Worm (Caenorhabditis elegans) whole organism, L2 larva: ENCODE data around the gene F54F7.8.

Experiments used
- C34F6.9 ChIP-seq: fragments of 150-350 bp; optimal IDR thresholded peaks from 2 replicates; lab custom pipeline; 2014; ENCODE audit warnings: missing biosample characterization, missing genetic modification characterization
- F13H6.1 ChIP-seq: sonication (generic microtip); optimal IDR thresholded peaks from 2 replicates; lab custom pipeline; 2016; ENCODE audit warnings: missing genetic modification characterization, missing compliant biosample characterization
- R02D3.7 ChIP-seq: fragments of 150-350 bp; optimal IDR thresholded peaks from 2 replicates; lab custom pipeline; 2014; ENCODE audit warnings: missing biosample characterization, missing genetic modification characterization
- Y55F3AM.14 ChIP-seq: fragments of 200-800 bp; sonication (Bioruptor generic); optimal IDR thresholded peaks from 2 replicates; lab custom pipeline; 2018; ENCODE audit warnings: mild to moderate bottlenecking, missing genetic modification characterization, missing compliant biosample characterization
- ZK546.5 ChIP-seq: sonication (generic microtip); optimal IDR thresholded peaks from 2 replicates; lab custom pipeline; 2017; ENCODE audit warnings: missing biosample characterization, missing genetic modification characterization
- alr-1 ChIP-seq: fragments of 150-350 bp; optimal IDR thresholded peaks from 2 replicates; lab custom pipeline; 2014; ENCODE audit warnings: missing biosample characterization, missing genetic modification characterization
- blmp-1 ChIP-seq: sonication (generic microtip); optimal IDR thresholded peaks from 2 replicates; lab custom pipeline; 2017; ENCODE audit warnings: missing genetic modification characterization, mild to moderate bottlenecking, missing compliant biosample characterization, antibody characterized with exemption, moderate library complexity; ENCODE audit not compliant: insufficient read depth
- ceh-16 ChIP-seq: fragments of 150-350 bp; optimal IDR thresholded peaks from 2 replicates; lab custom pipeline; 2014; ENCODE audit warnings: missing biosample characterization, missing genetic modification characterization
- ceh-82 ChIP-seq: fragments of 150-350 bp; optimal IDR thresholded peaks from 2 replicates; lab custom pipeline; 2014; ENCODE audit warnings: missing biosample characterization, missing genetic modification characterization
- crh-2 ChIP-seq: sonication (generic microtip); optimal IDR thresholded peaks from 2 replicates; lab custom pipeline; 2017; ENCODE audit warnings: missing biosample characterization, missing genetic modification characterization
- egl-27 ChIP-seq: sonication (generic microtip); optimal IDR thresholded peaks from 3 replicates; lab custom pipeline; 2017; ENCODE audit warnings: missing biosample characterization, missing genetic modification reagents, missing genetic modification characterization
- elt-1 ChIP-seq: fragments of 150-350 bp; optimal IDR thresholded peaks from 2 replicates; lab custom pipeline; 2014; ENCODE audit warnings: missing biosample characterization, missing genetic modification characterization
- gmeb-1 ChIP-seq: fragments of 150-350 bp; optimal IDR thresholded peaks from 2 replicates; lab custom pipeline; 2014; ENCODE audit warnings: missing biosample characterization, missing genetic modification characterization
- lin-39 ChIP-seq: fragments of 150-350 bp; optimal IDR thresholded peaks from 2 replicates; lab custom pipeline; 2014; ENCODE audit warnings: missing biosample characterization, missing genetic modification reagents, missing genetic modification characterization
- lsy-2 ChIP-seq, 2 experiments: fragments of 150-350 bp in 1 of 2; sonication (generic microtip) in 1 of 2; optimal IDR thresholded peaks; 2 replicates each; lab custom pipeline; 2014 to 2017; ENCODE audit warnings: missing biosample characterization in 2 of 2, missing genetic modification characterization in 2 of 2
- mab-5 ChIP-seq: fragments of 150-350 bp; optimal IDR thresholded peaks from 2 replicates; lab custom pipeline; 2014; ENCODE audit warnings: missing biosample characterization, missing genetic modification characterization
- mbf-1 ChIP-seq: sonication (generic microtip); optimal IDR thresholded peaks from 2 replicates; lab custom pipeline; 2017; ENCODE audit warnings: missing biosample characterization, missing genetic modification characterization
- nhr-12 ChIP-seq: fragments of 150-350 bp; optimal IDR thresholded peaks from 2 replicates; lab custom pipeline; 2014; ENCODE audit warnings: missing biosample characterization, missing genetic modification characterization
- nhr-129 ChIP-seq: fragments of 150-350 bp; optimal IDR thresholded peaks from 2 replicates; lab custom pipeline; 2014; ENCODE audit warnings: missing biosample characterization, missing genetic modification characterization
- nhr-237 ChIP-seq: fragments of 150-350 bp; optimal IDR thresholded peaks from 2 replicates; lab custom pipeline; 2014; ENCODE audit warnings: missing biosample characterization, missing genetic modification characterization
- nhr-6 ChIP-seq: fragments of 150-350 bp; optimal IDR thresholded peaks from 2 replicates; lab custom pipeline; 2014; ENCODE audit warnings: missing biosample characterization, missing genetic modification characterization
- peb-1 ChIP-seq: fragments of 150-350 bp; optimal IDR thresholded peaks from 2 replicates; lab custom pipeline; 2014; ENCODE audit warnings: missing biosample characterization, missing genetic modification characterization
- skn-1 ChIP-seq: sonication (generic microtip); optimal IDR thresholded peaks from 2 replicates; lab custom pipeline; 2017; ENCODE audit warnings: missing biosample characterization, missing genetic modification characterization
- sma-3 ChIP-seq: sonication (generic microtip); optimal IDR thresholded peaks from 2 replicates; lab custom pipeline; 2016; ENCODE audit warnings: missing genetic modification reagents, missing genetic modification characterization, missing compliant biosample characterization
- sma-9 ChIP-seq, 2 experiments: fragments of 150-350 bp in 1 of 2; sonication (generic microtip) in 1 of 2; optimal IDR thresholded peaks; 2 replicates each; lab custom pipeline; 2014 to 2016; ENCODE audit warnings: missing genetic modification characterization in 2 of 2, mild to moderate bottlenecking in 1 of 2, missing biosample characterization in 1 of 2, missing compliant biosample characterization in 1 of 2, missing genetic modification reagents in 1 of 2, moderate library complexity in 1 of 2
- snpc-4 ChIP-seq: fragments of 150-350 bp; optimal IDR thresholded peaks from 2 replicates; lab custom pipeline; 2014; ENCODE audit warnings: missing biosample characterization, missing genetic modification characterization
- unc-39 ChIP-seq: fragments of 150-350 bp; optimal IDR thresholded peaks from 2 replicates; lab custom pipeline; 2014; ENCODE audit warnings: missing biosample characterization, missing genetic modification characterization
- unc-62 ChIP-seq: fragments of 150-350 bp; optimal IDR thresholded peaks from 2 replicates; lab custom pipeline; 2014; ENCODE audit warnings: missing biosample characterization, missing genetic modification reagents, missing genetic modification characterization
- ztf-1 ChIP-seq: fragments of 200-800 bp; sonication (Bioruptor generic); conservative IDR thresholded peaks from 2 replicates; pipeline ENCODE4 v1.3.6; 2022; ENCODE audit warnings: missing genetic modification characterization, missing compliant biosample characterization
- ztf-11 ChIP-seq: sonication (generic microtip); optimal IDR thresholded peaks from 2 replicates; lab custom pipeline; 2017; ENCODE audit warnings: missing biosample characterization, missing genetic modification characterization
- ztf-4 ChIP-seq: fragments of 150-350 bp; optimal IDR thresholded peaks from 2 replicates; lab custom pipeline; 2014; ENCODE audit warnings: missing biosample characterization, missing genetic modification characterization

Gene F54F7.8

ce11 chrX:11818711-11819110 is 36.1 kb downstream of the F54F7.8 start:
- TF ChIP-seq sma-9 (GFP tag; optimal IDR thresholded peaks at IDR 0.05; lab: Kevin White, UChicago) (no peak), sma-9 (tag; optimal IDR thresholded peaks at IDR 0.05; lab: Kevin White, UChicago) (no peak), ceh-82 (no peak), unc-62 (GFP tag; lab: Kevin White, UChicago) (no peak), F13H6.1 (tag; lab: Kevin White, UChicago) (peak; percentile 76), nhr-129 (peak; percentile 47), C34F6.9 (tag; lab: Kevin White, UChicago) (peak; percentile 28)
- TF ChIP-seq, all 48 proteins: peak for 3

- TF ChIP-seq elt-1 (tag; lab: Kevin White, UChicago): no peak
- no peak for TF ChIP-seq R02D3.7
- TF ChIP-seq C34F6.9 (tag; lab: Kevin White, UChicago): no peak
- TF ChIP-seq sma-3 (GFP tag; lab: Kevin White, UChicago): no peak
- TF ChIP-seq alr-1: no peak
- TF ChIP-seq unc-62 (GFP tag; lab: Kevin White, UChicago): no peak
- no peak for TF ChIP-seq skn-1 (tag; lab: Kevin White, UChicago)
- TF ChIP-seq peb-1: no peak
- TF ChIP-seq ceh-16 (tag; lab: Kevin White, UChicago): no peak
- no peak for TF ChIP-seq ztf-4 (tag; lab: Kevin White, UChicago)
- no peak for TF ChIP-seq lsy-2 (tag; optimal IDR thresholded peaks at IDR 0.05; lab: Kevin White, UChicago)
- TF ChIP-seq ztf-1 (GFP tag; lab: Robert Waterston, UW): no peak
- no peak for TF ChIP-seq nhr-12 (tag; lab: Kevin White, UChicago)
- TF ChIP-seq lin-39: no peak
- no peak for TF ChIP-seq gmeb-1
- TF ChIP-seq nhr-237 (tag; lab: Kevin White, UChicago): no peak
- TF ChIP-seq ZK546.5 (tag; lab: Kevin White, UChicago): no peak
- TF ChIP-seq mab-5 (tag; lab: Kevin White, UChicago): no peak
- TF ChIP-seq, all 48 proteins: peak for 0
These were observed 38.0 kb downstream of the F54F7.8 start for ce11 chrX:11816825-11817224.

- no peak for TF ChIP-seq blmp-1 (tag; lab: Kevin White, UChicago)
These were observed 40.1 kb downstream of the F54F7.8 start, which contains the start of gene C34E11.2 for ce11 chrX:11814667-11815066. Gene C34E11.2, minus strand, starts transcription at chrX:11814750.

- TF ChIP-seq ztf-11 (tag; lab: Kevin White, UChicago) (no peak), unc-39 (no peak), egl-27 (tag; lab: Kevin White, UChicago) (no peak), ZK546.5 (tag; lab: Kevin White, UChicago) (no peak), R02D3.7 (no peak), elt-1 (tag; lab: Kevin White, UChicago) (no peak), nhr-12 (tag; lab: Kevin White, UChicago) (no peak), ceh-82 (no peak)
- TF ChIP-seq, all 48 proteins: peak for 0
These were observed 48.5 kb downstream of the F54F7.8 start for ce11 chrX:11806175-11806853.

- TF ChIP-seq Y55F3AM.14 (GFP tag; lab: Kevin White, UChicago): no peak
- TF ChIP-seq sma-9 (GFP tag; optimal IDR thresholded peaks at IDR 0.05; lab: Kevin White, UChicago): no peak
- no peak for TF ChIP-seq sma-9 (tag; optimal IDR thresholded peaks at IDR 0.05; lab: Kevin White, UChicago)
- TF ChIP-seq ceh-82: no peak
- TF ChIP-seq snpc-4 (tag; lab: Kevin White, UChicago): no peak
- no peak for TF ChIP-seq mbf-1
- TF ChIP-seq nhr-6 (tag; lab: Kevin White, UChicago): no peak
- TF ChIP-seq peb-1: no peak
- no peak for TF ChIP-seq nhr-237 (tag; lab: Kevin White, UChicago)
- no peak for TF ChIP-seq crh-2 (tag; lab: Kevin White, UChicago)
- no peak for TF ChIP-seq F13H6.1 (tag; lab: Kevin White, UChicago)
- no peak for TF ChIP-seq ztf-11 (tag; lab: Kevin White, UChicago)
- TF ChIP-seq R02D3.7: no peak
These were observed 50.7 kb downstream of the F54F7.8 start, which contains the start of gene C34E11.4 for ce11 chrX:11804057-11804456. Gene C34E11.4, plus strand, starts transcription at chrX:11804210.
